Fruit fly (Drosophila melanogaster): Measurements from ENCODE around the gene CG15525.

CG15525 gene

dm6 chr3R:30022452-30023028, 25.1 kb upstream of the CG15525 start, which contains the start of the genes RpS28a and Axn (continued):
- no peak for TF ChIP-seq sug (tag; optimal IDR thresholded peaks at IDR 0.05)
- no peak for TF ChIP-seq sna (GFP tag; IDR thresholded peaks at IDR 0.05; ENCODE audit: partially characterized antibody)
- no peak for TF ChIP-seq C15 (GFP tag; IDR thresholded peaks at IDR 0.05)
- no peak for TF ChIP-seq sqz (GFP tag; optimal IDR thresholded peaks at IDR 0.05)
- TF ChIP-seq CG11723 (GFP tag; optimal IDR thresholded peaks at IDR 0.05): no peak
- no peak for TF ChIP-seq gsb-n (tag; optimal IDR thresholded peaks at IDR 0.05)
- TF ChIP-seq CG34224 (GFP tag; IDR thresholded peaks at IDR 0.05; ENCODE audit: partially characterized antibody): 0 out of 3 replicates have a peak, but pooled peaks have one; percentile 10
- TF ChIP-seq CG2116 (GFP tag; optimal IDR thresholded peaks at IDR 0.05): peak; percentile 97
- TF ChIP-seq ftz-f1 (GFP tag; optimal IDR thresholded peaks at IDR 0.05): peak; percentile 98
- no peak for TF ChIP-seq gce (GFP tag; IDR thresholded peaks at IDR 0.05)
- TF ChIP-seq hbn (GFP tag; IDR thresholded peaks at IDR 0.05; ENCODE audit: partially characterized antibody): peak; percentile 42; the same call in 1 of the 2 replicates
- no peak; the same call in 2 of the 3 replicates for TF ChIP-seq CG17361 (GFP tag; IDR thresholded peaks at IDR 0.05)
- TF ChIP-seq Taf1 (GFP tag; IDR thresholded peaks at IDR 0.05): no peak
- no peak for TF ChIP-seq CG31441 (GFP tag; IDR thresholded peaks at IDR 0.05)
- TF ChIP-seq h (optimal IDR thresholded peaks at IDR 0.05): no peak
- TF ChIP-seq nmo (GFP tag; optimal IDR thresholded peaks at IDR 0.05): peak; percentile 19
- peak; percentile 33; the same call in 1 of the 2 replicates for TF ChIP-seq onecut (GFP tag; IDR thresholded peaks at IDR 0.05)
- TF ChIP-seq CHES-1-like (GFP tag; optimal IDR thresholded peaks at IDR 0.05): peak; percentile 49
- peak; percentile 78 for TF ChIP-seq CG33213 (GFP tag; optimal IDR thresholded peaks at IDR 0.05)
- no peak for TF ChIP-seq CG17385 (GFP tag; optimal IDR thresholded peaks at IDR 0.05)
- TF ChIP-seq HLHmδ (GFP tag; optimal IDR thresholded peaks at IDR 0.05): peak; percentile 64
- peak; percentile 52 for TF ChIP-seq slbo (GFP tag; IDR thresholded peaks at IDR 0.05)
- peak; percentile 19 for TF ChIP-seq CoRest (tag; optimal IDR thresholded peaks at IDR 0.05)
- TF ChIP-seq Gug (GFP tag; IDR thresholded peaks at IDR 0.05): no peak
- TF ChIP-seq CG13296 (GFP tag; optimal IDR thresholded peaks at IDR 0.05): no peak
- TF ChIP-seq exex (tag; optimal IDR thresholded peaks at IDR 0.05): no peak
- no peak for TF ChIP-seq CG14014 (GFP tag; IDR thresholded peaks at IDR 0.05)
- TF ChIP-seq Bgb (GFP tag; IDR thresholded peaks at IDR 0.05; ENCODE audit: partially characterized antibody): peak; percentile 53
- peak; percentile 32; the same call in 1 of the 3 replicates for TF ChIP-seq ci (GFP tag; IDR thresholded peaks at IDR 0.05)
- TF ChIP-seq CG9817 (tag; optimal IDR thresholded peaks at IDR 0.05): peak; percentile 31
- TF ChIP-seq Dip2 (GFP tag; IDR thresholded peaks at IDR 0.05): no peak
- TF ChIP-seq CG10267 (tag; optimal IDR thresholded peaks at IDR 0.05): peak; percentile 7
- TF ChIP-seq CG15479 (GFP tag; optimal IDR thresholded peaks at IDR 0.05): no peak
- no peak; the same call in 2 of the 3 replicates for TF ChIP-seq CG34422 (GFP tag; IDR thresholded peaks at IDR 0.05)
- peak; percentile 14; the same call in 1 of the 3 replicates for TF ChIP-seq HLH4C (GFP tag; IDR thresholded peaks at IDR 0.05; ENCODE audit: partially characterized antibody)
- TF ChIP-seq CG1832 (GFP tag; optimal IDR thresholded peaks at IDR 0.05): no peak
- no peak for TF ChIP-seq CG17802 (tag; optimal IDR thresholded peaks at IDR 0.05)
- no peak for TF ChIP-seq CG5245 (GFP tag; optimal IDR thresholded peaks at IDR 0.05)
- TF ChIP-seq Dp (GFP tag; optimal IDR thresholded peaks at IDR 0.05): peak; percentile 58
- TF ChIP-seq gfzf (GFP tag; optimal IDR thresholded peaks at IDR 0.05): peak; percentile 47
- no peak for TF ChIP-seq Usf (GFP tag; optimal IDR thresholded peaks at IDR 0.05)
- TF ChIP-seq pzg (GFP tag; optimal IDR thresholded peaks at IDR 0.05): peak; percentile 98
- TF ChIP-seq CG7271 (tag; optimal IDR thresholded peaks at IDR 0.05): no peak
- 0 out of 2 replicates have a peak, but pooled peaks have one; percentile 7 for TF ChIP-seq nerfin-2 (GFP tag; IDR thresholded peaks at IDR 0.05; ENCODE audit: partially characterized antibody)
- TF ChIP-seq Hmx (GFP tag; optimal IDR thresholded peaks at IDR 0.05): no peak
- peak in 1 of 2 experiments; percentile 99 for TF ChIP-seq Hr78 (GFP tag; optimal IDR thresholded peaks at IDR 0.05)
- no peak for TF ChIP-seq caup (GFP tag; optimal IDR thresholded peaks at IDR 0.05; ENCODE audit: severe bottlenecking)
- TF ChIP-seq CG11456 (GFP tag; IDR thresholded peaks at IDR 0.05): peak; percentile 73; the same call in 2 of the 3 replicates
- no peak for TF ChIP-seq CG2875 (GFP tag; optimal IDR thresholded peaks at IDR 0.05)
